Worm (Caenorhabditis elegans) whole organism, L1 larva: ENCODE results near the gene bath-39.

Experiments
- C34B4.2 ChIP-seq: sonication (generic microtip); optimal IDR thresholded peaks from 2 replicates; lab custom pipeline; 2017; ENCODE audit warnings: mild to moderate bottlenecking, missing genetic modification characterization, missing compliant biosample characterization
- F16B12.6 ChIP-seq: fragments of 150-350 bp; optimal IDR thresholded peaks from 2 replicates; lab custom pipeline; 2014; ENCODE audit warnings: missing biosample characterization, missing genetic modification characterization
- aha-1 ChIP-seq: fragments of 150-350 bp; optimal IDR thresholded peaks from 2 replicates; lab custom pipeline; 2014; ENCODE audit warnings: missing biosample characterization, missing genetic modification characterization
- alr-1 ChIP-seq: fragments of 200-800 bp; sonication (Bioruptor generic); optimal IDR thresholded peaks from 2 replicates; lab custom pipeline; 2018; ENCODE audit warnings: borderline replicate concordance, mild to moderate bottlenecking, missing genetic modification characterization, missing compliant biosample characterization
- aly-2 ChIP-seq: fragments of 150-350 bp; optimal IDR thresholded peaks from 2 replicates; lab custom pipeline; 2014; ENCODE audit warnings: missing biosample characterization, missing genetic modification characterization
- blmp-1 ChIP-seq: fragments of 150-350 bp; optimal IDR thresholded peaks from 2 replicates; lab custom pipeline; 2014; ENCODE audit warnings: missing biosample characterization, missing genetic modification characterization
- ceh-63 ChIP-seq: fragments of 200-800 bp; sonication (Bioruptor generic); optimal IDR thresholded peaks from 2 replicates; lab custom pipeline; 2018; ENCODE audit warnings: mild to moderate bottlenecking, missing genetic modification characterization, missing compliant biosample characterization
- ceh-8 ChIP-seq: fragments of 200-800 bp; sonication (Bioruptor generic); optimal IDR thresholded peaks from 2 replicates; lab custom pipeline; 2018; ENCODE audit warnings: mild to moderate bottlenecking, missing genetic modification characterization, moderate library complexity, missing compliant biosample characterization
- ces-1 ChIP-seq: fragments of 150-350 bp; optimal IDR thresholded peaks from 2 replicates; lab custom pipeline; 2014; ENCODE audit warnings: missing biosample characterization, missing genetic modification reagents, missing genetic modification characterization
- dsc-1 ChIP-seq: sonication (generic microtip); optimal IDR thresholded peaks from 2 replicates; lab custom pipeline; 2016; ENCODE audit warnings: mild to moderate bottlenecking, missing genetic modification characterization, missing compliant biosample characterization
- efl-1 ChIP-seq, 4 experiments: fragments of 150-350 bp; optimal IDR thresholded peaks in 3 of 4; peaks in 1 of 4; 1 replicate in 1 of 4; 2 replicates in 3 of 4; lab custom pipeline; 2014; ENCODE audit warnings: missing biosample characterization in 2 of 4, missing genetic modification characterization in 2 of 4, missing genetic modification reagents in 2 of 4
- efl-3 ChIP-seq: fragments of 200-800 bp; sonication (Bioruptor generic); optimal IDR thresholded peaks from 2 replicates; lab custom pipeline; 2018; ENCODE audit warnings: mild to moderate bottlenecking, missing genetic modification characterization, missing compliant biosample characterization
- elt-2 ChIP-seq: sonication (generic microtip); optimal IDR thresholded peaks from 2 replicates; lab custom pipeline; 2016; ENCODE audit warnings: missing genetic modification characterization, mild to moderate bottlenecking, inconsistent platforms, missing compliant biosample characterization, missing genetic modification reagents
- elt-3 ChIP-seq, 6 experiments: fragments of 150-350 bp in 1 of 6; sonication (generic microtip); optimal IDR thresholded peaks; 2 replicates each; lab custom pipeline; 2017 to 2018; ENCODE audit warnings: missing biosample characterization in 6 of 6, missing genetic modification characterization in 6 of 6, inconsistent platforms in 1 of 6
- fkh-4 ChIP-seq: sonication (generic microtip); optimal IDR thresholded peaks from 2 replicates; lab custom pipeline; 2016; ENCODE audit warnings: missing compliant biosample characterization, missing genetic modification characterization, borderline replicate concordance
- fkh-8 ChIP-seq: sonication (generic microtip); optimal IDR thresholded peaks from 2 replicates; lab custom pipeline; 2016; ENCODE audit warnings: mild to moderate bottlenecking, missing genetic modification characterization, missing compliant biosample characterization
- grh-1 ChIP-seq: fragments of 200-800 bp; sonication (Bioruptor generic); IDR thresholded peaks from 2 replicates; pipeline ENCODE4 v1.3.6; 2022; ENCODE audit warnings: missing genetic modification reagents, missing genetic modification characterization, missing compliant biosample characterization
- hlh-17 ChIP-seq: fragments of 200-800 bp; sonication (Bioruptor generic); optimal IDR thresholded peaks from 2 replicates; lab custom pipeline; 2018; ENCODE audit warnings: missing genetic modification characterization, mild to moderate bottlenecking, missing compliant biosample characterization, moderate library complexity, borderline replicate concordance
- hlh-4 ChIP-seq: sonication (generic microtip); optimal IDR thresholded peaks from 2 replicates; lab custom pipeline; 2016; ENCODE audit warnings: mild to moderate bottlenecking, missing genetic modification characterization, missing compliant biosample characterization
- hpl-2 ChIP-seq: fragments of 150-350 bp; optimal IDR thresholded peaks from 2 replicates; lab custom pipeline; 2014; ENCODE audit warnings: missing biosample characterization, missing genetic modification reagents, missing genetic modification characterization
- isw-1 ChIP-seq: fragments of 200-800 bp; sonication (Bioruptor generic); IDR thresholded peaks from 2 replicates; pipeline ENCODE4 v1.3.6; 2022; ENCODE audit warnings: missing genetic modification characterization, missing compliant biosample characterization
- jun-1 ChIP-seq: fragments of 150-350 bp; optimal IDR thresholded peaks from 2 replicates; lab custom pipeline; 2014; ENCODE audit warnings: missing biosample characterization, missing genetic modification reagents, missing genetic modification characterization
- lin-14 ChIP-seq: fragments of 200-800 bp; sonication (Bioruptor generic); optimal IDR thresholded peaks from 2 replicates; lab custom pipeline; 2018; ENCODE audit warnings: mild to moderate bottlenecking, missing genetic modification characterization, moderate library complexity, missing compliant biosample characterization
- lin-15B ChIP-seq: fragments of 150-350 bp; sonication (generic microtip); optimal IDR thresholded peaks from 3 replicates; lab custom pipeline; 2014; ENCODE audit warnings: missing biosample characterization, missing genetic modification characterization
- lin-35 ChIP-seq, 2 experiments: fragments of 150-350 bp; optimal IDR thresholded peaks; 2 replicates each; lab custom pipeline; 2014; ENCODE audit warnings: missing biosample characterization in 2 of 2, missing genetic modification characterization in 2 of 2, missing genetic modification reagents in 2 of 2
- lin-39 ChIP-seq: fragments of 150-350 bp; optimal IDR thresholded peaks from 2 replicates; lab custom pipeline; 2014; ENCODE audit warnings: missing biosample characterization, missing genetic modification reagents, missing genetic modification characterization
- lir-3 ChIP-seq: sonication (generic microtip); optimal IDR thresholded peaks from 2 replicates; lab custom pipeline; 2016; ENCODE audit warnings: mild to moderate bottlenecking, missing genetic modification characterization, moderate library complexity, missing compliant biosample characterization; ENCODE audit not compliant: poor library complexity
- lsy-2 ChIP-seq, 2 experiments: fragments of 150-350 bp; optimal IDR thresholded peaks; 2 replicates each; lab custom pipeline; 2014; ENCODE audit warnings: missing biosample characterization in 2 of 2, missing genetic modification characterization in 2 of 2
- mef-2 ChIP-seq: fragments of 150-350 bp; optimal IDR thresholded peaks from 2 replicates; lab custom pipeline; 2014; ENCODE audit warnings: missing biosample characterization, missing genetic modification characterization
- nhr-11 ChIP-seq: fragments of 150-350 bp; optimal IDR thresholded peaks from 2 replicates; lab custom pipeline; 2014; ENCODE audit warnings: missing biosample characterization, missing genetic modification characterization
- nhr-19 ChIP-seq: fragments of 200-800 bp; sonication (Bioruptor generic); conservative IDR thresholded peaks from 2 replicates; pipeline ENCODE4 v1.3.6; 2022; ENCODE audit warnings: missing genetic modification characterization, missing compliant biosample characterization
- nhr-28 ChIP-seq: fragments of 150-350 bp; optimal IDR thresholded peaks from 2 replicates; lab custom pipeline; 2014; ENCODE audit warnings: missing biosample characterization, missing genetic modification characterization
- nhr-47 ChIP-seq: sonication (generic microtip); optimal IDR thresholded peaks from 2 replicates; lab custom pipeline; 2016; ENCODE audit warnings: mild to moderate bottlenecking, missing genetic modification characterization, moderate library complexity, missing compliant biosample characterization
- nhr-71 ChIP-seq: sonication (generic microtip); optimal IDR thresholded peaks from 2 replicates; lab custom pipeline; 2016; ENCODE audit warnings: mild to moderate bottlenecking, missing genetic modification characterization, moderate library complexity, missing compliant biosample characterization
- nhr-76 ChIP-seq: sonication (generic microtip); optimal IDR thresholded peaks from 2 replicates; lab custom pipeline; 2017; ENCODE audit warnings: missing biosample characterization, missing genetic modification characterization
- nhr-90 ChIP-seq: sonication (generic microtip); optimal IDR thresholded peaks from 2 replicates; lab custom pipeline; 2016; ENCODE audit warnings: mild to moderate bottlenecking, missing genetic modification characterization, missing compliant biosample characterization; ENCODE audit not compliant: poor library complexity
- pqm-1 ChIP-seq: sonication (generic microtip); optimal IDR thresholded peaks from 3 replicates; lab custom pipeline; 2017; ENCODE audit warnings: missing biosample characterization, missing genetic modification characterization
- rnt-1 ChIP-seq: sonication (generic microtip); optimal IDR thresholded peaks from 2 replicates; lab custom pipeline; 2016; ENCODE audit warnings: mild to moderate bottlenecking, missing genetic modification characterization, moderate library complexity, missing compliant biosample characterization
- skn-1 ChIP-seq: fragments of 150-350 bp; optimal IDR thresholded peaks from 2 replicates; lab custom pipeline; 2014; ENCODE audit warnings: missing biosample characterization, missing genetic modification characterization
- snu-23 ChIP-seq: sonication (generic microtip); optimal IDR thresholded peaks from 2 replicates; lab custom pipeline; 2016; ENCODE audit warnings: missing genetic modification characterization, missing compliant biosample characterization
- sptf-1 ChIP-seq: fragments of 150-350 bp; optimal IDR thresholded peaks from 2 replicates; lab custom pipeline; 2014; ENCODE audit warnings: missing biosample characterization, missing genetic modification characterization
- swsn-7 ChIP-seq: sonication (generic microtip); optimal IDR thresholded peaks from 2 replicates; lab custom pipeline; 2016; ENCODE audit warnings: missing genetic modification characterization, missing compliant biosample characterization
- tbx-2 ChIP-seq: sonication (generic microtip); optimal IDR thresholded peaks from 2 replicates; lab custom pipeline; 2016; ENCODE audit warnings: missing genetic modification characterization, missing compliant biosample characterization
- tlp-1 ChIP-seq: fragments of 150-350 bp; optimal IDR thresholded peaks from 2 replicates; lab custom pipeline; 2014; ENCODE audit warnings: missing biosample characterization, missing genetic modification characterization
- unc-130 ChIP-seq: fragments of 150-350 bp; optimal IDR thresholded peaks from 2 replicates; lab custom pipeline; 2017; ENCODE audit warnings: missing biosample characterization, missing genetic modification characterization, inconsistent platforms
- unc-30 ChIP-seq: sonication (generic microtip); optimal IDR thresholded peaks from 2 replicates; lab custom pipeline; 2017; ENCODE audit warnings: missing biosample characterization, missing genetic modification characterization
- unc-86 ChIP-seq: sonication (generic microtip); optimal IDR thresholded peaks from 2 replicates; lab custom pipeline; 2016; ENCODE audit warnings: missing genetic modification characterization, missing compliant biosample characterization
- unc-98 ChIP-seq: fragments of 200-800 bp; sonication (Bioruptor generic); IDR thresholded peaks from 2 replicates; pipeline ENCODE4 v1.3.6; 2022; ENCODE audit warnings: missing genetic modification characterization, missing compliant biosample characterization
- zip-4 ChIP-seq: fragments of 200-800 bp; sonication (Bioruptor generic); optimal IDR thresholded peaks from 2 replicates; lab custom pipeline; 2018; ENCODE audit warnings: mild to moderate bottlenecking, missing genetic modification characterization, moderate library complexity, missing compliant biosample characterization
- ztf-11 ChIP-seq, 2 experiments: sonication (generic microtip); optimal IDR thresholded peaks; 2 replicates each; lab custom pipeline; 2016 to 2017; ENCODE audit warnings: missing genetic modification characterization in 2 of 2, missing biosample characterization in 1 of 2, missing compliant biosample characterization in 1 of 2

Gene bath-39

ce11 chrV:13468190-13468765 lies 9.0 kb downstream of the bath-39 start, which contains the start of the genes F25H9.6 and F25H9.7 (continued):
- peak; percentile 95 for TF ChIP-seq snu-23 (GFP tag; lab: Kevin White, UChicago)
- TF ChIP-seq ceh-8 (GFP tag; lab: Kevin White, UChicago), result peak; percentile 93
- TF ChIP-seq nhr-19 (GFP tag; lab: Robert Waterston, UW), result peak; percentile 93
- TF ChIP-seq skn-1 (tag; lab: Kevin White, UChicago), result peak; percentile 51
- TF ChIP-seq swsn-7, result peak; percentile 94
- no peak for TF ChIP-seq sptf-1
- peak; percentile 66 for TF ChIP-seq lin-15B (tag; lab: Kevin White, UChicago)
- no peak for TF ChIP-seq aha-1
- TF ChIP-seq ces-1 (GFP tag; lab: Kevin White, UChicago), result no peak
- TF ChIP-seq efl-3 (GFP tag; lab: Kevin White, UChicago), result peak; percentile 88
- TF ChIP-seq alr-1 (tag; lab: Kevin White, UChicago), result no peak
- peak in 1 of 2 experiments; percentile 99 for TF ChIP-seq ztf-11 (tag; optimal IDR thresholded peaks at IDR 0.05; lab: Kevin White, UChicago)
- TF ChIP-seq nhr-11, result peak; percentile 39
- peak; percentile 97 for TF ChIP-seq tbx-2 (tag; lab: Kevin White, UChicago)
- peak; percentile 83 for TF ChIP-seq isw-1
- TF ChIP-seq hpl-2 (GFP tag; lab: Kevin White, UChicago), result peak; percentile 27
- TF ChIP-seq elt-2 (tag; lab: Kevin White, UChicago), result peak; percentile 87
- peak; percentile 87 for TF ChIP-seq hlh-4 (tag; lab: Kevin White, UChicago)
- TF ChIP-seq fkh-4, result peak; percentile 100
- peak; percentile 52 for TF ChIP-seq mef-2
- peak; percentile 52 for TF ChIP-seq lin-39 (tag; lab: Kevin White, UChicago)
- peak; percentile 88 for TF ChIP-seq unc-86 (tag; lab: Kevin White, UChicago)
- peak; percentile 60 for TF ChIP-seq blmp-1 (tag; lab: Kevin White, UChicago)
- TF ChIP-seq F16B12.6 (tag; lab: Kevin White, UChicago), result peak; percentile 62
- TF ChIP-seq nhr-28 (tag; lab: Kevin White, UChicago), result no peak
- TF ChIP-seq tlp-1 (tag; lab: Kevin White, UChicago), result no peak
- peak; percentile 96 for TF ChIP-seq nhr-47
- peak; percentile 79 to 87 for TF ChIP-seq lsy-2 (tag; optimal IDR thresholded peaks at IDR 0.05; lab: Kevin White, UChicago)
- peak; percentile 97 for TF ChIP-seq dsc-1 (tag; lab: Kevin White, UChicago)
- peak; percentile 63 to 84 for TF ChIP-seq lin-35 (GFP tag; optimal IDR thresholded peaks at IDR 0.05; lab: Kevin White, UChicago)
- TF ChIP-seq rnt-1, result peak; percentile 100
- peak; percentile 99 for TF ChIP-seq lir-3 (tag; lab: Kevin White, UChicago)
- peak; percentile 48 for TF ChIP-seq nhr-76 (tag; lab: Kevin White, UChicago)
- TF ChIP-seq, all 84 proteins: peak for 67

ce11 chrV:13472062-13472461 lies 12.8 kb downstream of the bath-39 start:
- TF ChIP-seq nhr-90 (tag; lab: Kevin White, UChicago), result no peak
- peak; percentile 54 for TF ChIP-seq lin-14
- TF ChIP-seq elt-3 (tag; optimal IDR thresholded peaks at IDR 0.05; lab: Kevin White, UChicago), result no peak
- no peak for TF ChIP-seq pqm-1 (tag; lab: Kevin White, UChicago)
- TF ChIP-seq aly-2 (tag; lab: Kevin White, UChicago), result no peak
- TF ChIP-seq unc-30 (tag; lab: Kevin White, UChicago), result no peak
- TF ChIP-seq ztf-11 (tag; optimal IDR thresholded peaks at IDR 0.05; lab: Kevin White, UChicago), result no peak
- no peak for TF ChIP-seq lin-15B (tag; lab: Kevin White, UChicago)
- TF ChIP-seq zip-4, result no peak
- TF ChIP-seq hlh-17 (GFP tag; lab: Kevin White, UChicago), result no peak
- TF ChIP-seq rnt-1, result peak; percentile 61
- no peak for TF ChIP-seq grh-1
- no peak for TF ChIP-seq unc-98 (GFP tag; lab: Robert Waterston, UW)
- TF ChIP-seq jun-1 (tag; lab: Kevin White, UChicago), result no peak
- TF ChIP-seq nhr-11, result no peak
- no peak for TF ChIP-seq tlp-1 (tag; lab: Kevin White, UChicago)
- no peak for TF ChIP-seq skn-1 (tag; lab: Kevin White, UChicago)
- TF ChIP-seq nhr-19 (GFP tag; lab: Robert Waterston, UW), result peak; percentile 43
- peak; percentile 21 for TF ChIP-seq unc-130 (tag; lab: Kevin White, UChicago)
- no peak for TF ChIP-seq efl-1 (optimal IDR thresholded peaks at IDR 0.05; lab: Kevin White, UChicago)
- TF ChIP-seq efl-1 (GFP tag; optimal IDR thresholded peaks at IDR 0.05 in 1 of 2; lab: Kevin White, UChicago), result peak in 1 of 2 experiments; percentile 39
- TF ChIP-seq fkh-8 (tag; lab: Kevin White, UChicago), result no peak
- TF ChIP-seq C34B4.2 (tag; lab: Kevin White, UChicago), result no peak
- TF ChIP-seq ceh-63 (GFP tag; lab: Kevin White, UChicago), result no peak
- no peak for TF ChIP-seq F16B12.6 (tag; lab: Kevin White, UChicago)
- TF ChIP-seq tbx-2 (tag; lab: Kevin White, UChicago), result no peak
- peak; percentile 60 for TF ChIP-seq nhr-71 (tag; lab: Kevin White, UChicago)
